Worm (Caenorhabditis elegans): ENCODE results near the gene C18B12.4.

C18B12.4 gene

ce11 chrX:15003891-15004550 lies 36.4 kb downstream of the C18B12.4 start, which contains the start of gene slc-25A18.1:
TSS of gene slc-25A18.1 (minus strand) at chrX:15003941.
- TF ChIP-seq aha-1 (tag; optimal IDR thresholded peaks at IDR 0.05) (no peak), pax-3 (tag; optimal IDR thresholded peaks at IDR 0.05) (no peak), efl-1 (optimal IDR thresholded peaks at IDR 0.05) (no peak), efl-1 (GFP tag; optimal IDR thresholded peaks at IDR 0.05 in 1 of 2) (peak in 1 of 2 experiments; percentile 41), elt-2 (tag; optimal IDR thresholded peaks at IDR 0.05) (peak; percentile 18), ceh-8 (GFP tag; optimal IDR thresholded peaks at IDR 0.05) (no peak)

ce11 chrX:14999101-14999500 lies 41.3 kb downstream of the C18B12.4 start, which contains the start of gene cutl-3:
TSS of gene cutl-3 (minus strand) at chrX:14999201.
- TF ChIP-seq vab-15 (tag; optimal IDR thresholded peaks at IDR 0.05) (no peak), lin-15B (tag; optimal IDR thresholded peaks at IDR 0.05) (no peak), irx-1 (tag; optimal IDR thresholded peaks at IDR 0.05) (no peak), fkh-8 (tag; optimal IDR thresholded peaks at IDR 0.05) (no peak), ceh-90 (tag; optimal IDR thresholded peaks at IDR 0.05) (no peak)

ce11 chrX:14993744-14994143 lies 46.7 kb downstream of the C18B12.4 start:
- TF ChIP-seq fkh-10 (GFP tag; optimal IDR thresholded peaks at IDR 0.05) (peak; percentile 8), nhr-85 (tag) (peak; percentile 14), egl-13 (tag; optimal IDR thresholded peaks at IDR 0.05) (no peak)

ce11 chrX:14991280-14991679 lies 49.1 kb downstream of the C18B12.4 start, which contains the start of gene iglr-1:
TSS of gene iglr-1 (minus strand) at chrX:14991380.
- TF ChIP-seq sptf-1 (tag; optimal IDR thresholded peaks at IDR 0.05) (no peak), nhr-19 (GFP tag; conservative IDR thresholded peaks at IDR 0.05) (no peak), nhr-47 (tag; optimal IDR thresholded peaks at IDR 0.05) (no peak), rnt-1 (tag; optimal IDR thresholded peaks at IDR 0.05) (no peak), C16A3.4 (tag; optimal IDR thresholded peaks at IDR 0.05) (no peak), nhr-84 (tag; optimal IDR thresholded peaks at IDR 0.05) (no peak), efl-3 (GFP tag; optimal IDR thresholded peaks at IDR 0.05) (no peak), hlh-17 (GFP tag; optimal IDR thresholded peaks at IDR 0.05; ENCODE audit: borderline replicate concordance) (no peak), lin-39 (tag; optimal IDR thresholded peaks at IDR 0.05) (no peak), elt-2 (tag; optimal IDR thresholded peaks at IDR 0.05) (no peak), nhr-77 (tag; optimal IDR thresholded peaks at IDR 0.05) (no peak), nhr-90 (tag; optimal IDR thresholded peaks at IDR 0.05; ENCODE audit: poor library complexity) (no peak), zip-4 (GFP tag; optimal IDR thresholded peaks at IDR 0.05) (no peak), zag-1 (tag; optimal IDR thresholded peaks at IDR 0.05) (no peak), ceh-82 (tag; optimal IDR thresholded peaks at IDR 0.05) (no peak)

ce11 chrX:14988160-14988559 lies 52.2 kb downstream of the C18B12.4 start:
- TF ChIP-seq pag-3 (tag; optimal IDR thresholded peaks at IDR 0.05; ENCODE audit: borderline replicate concordance, insufficient read depth) (no peak), nhr-20 (tag; optimal IDR thresholded peaks at IDR 0.05) (no peak), lin-14 (GFP tag; optimal IDR thresholded peaks at IDR 0.05) (no peak), sox-4 (tag; optimal IDR thresholded peaks at IDR 0.05) (no peak), rnt-1 (tag; optimal IDR thresholded peaks at IDR 0.05) (peak; percentile 17), ztf-11 (tag; optimal IDR thresholded peaks at IDR 0.05) (no peak), nhr-77 (tag; optimal IDR thresholded peaks at IDR 0.05) (no peak), elt-2 (tag; optimal IDR thresholded peaks at IDR 0.05) (no peak), snpc-4 (tag; optimal IDR thresholded peaks at IDR 0.05) (peak; percentile 83), nhr-85 (tag) (peak; percentile 26), unc-86 (tag; optimal IDR thresholded peaks at IDR 0.05) (no peak), lir-3 (tag; optimal IDR thresholded peaks at IDR 0.05; ENCODE audit: poor library complexity) (no peak)

Measured in whole organism, L1 larva.